Fruit fly (Drosophila melanogaster) whole organism, embryonic: ENCODE measurements around the gene CG33111.
A peak's percentile ranks its signal among the peaks of the same experiment; 100 is the strongest.

ENCODE experiments used
- Aef1 ChIP-seq: fragments of 200-800 bp; sonication (Bioruptor generic); IDR thresholded peaks from 3 replicates; pipeline ENCODE4 v1.3.6; 2022; ENCODE audit warnings: missing biosample characterization, missing genetic modification characterization
- Antp ChIP-seq: fragments of 200-800 bp; sonication (Bioruptor generic); optimal IDR thresholded peaks from 3 replicates; lab custom pipeline; 2016; ENCODE audit warnings: missing biosample characterization, missing genetic modification characterization
- BtbVII ChIP-seq: fragments of 200-800 bp; sonication (Bioruptor generic); optimal IDR thresholded peaks from 3 replicates; lab custom pipeline; 2017; ENCODE audit warnings: missing biosample characterization, mild to moderate bottlenecking, missing genetic modification characterization
- CG1024 ChIP-seq: fragments of 200-800 bp; sonication (Bioruptor generic); IDR thresholded peaks from 2 replicates; pipeline ENCODE4 v1.3.6; 2022; ENCODE audit warnings: missing biosample characterization, missing genetic modification characterization
- CG12071 ChIP-seq: fragments of 200-800 bp; sonication (Bioruptor generic); optimal IDR thresholded peaks from 3 replicates; lab custom pipeline; 2018; ENCODE audit warnings: missing biosample characterization, mild to moderate bottlenecking, missing genetic modification characterization
- CG1233 ChIP-seq: fragments of 200-800 bp; sonication (Bioruptor generic); optimal IDR thresholded peaks from 4 replicates; lab custom pipeline; 2018; ENCODE audit warnings: missing biosample characterization, mild to moderate bottlenecking, missing genetic modification characterization
- CG12942 ChIP-seq: fragments of 200-800 bp; sonication (Bioruptor generic); optimal IDR thresholded peaks from 3 replicates; lab custom pipeline; 2016; ENCODE audit warnings: missing biosample characterization, missing genetic modification characterization
- CG13287 ChIP-seq: fragments of 200-800 bp; sonication (Bioruptor generic); IDR thresholded peaks from 2 replicates; pipeline ENCODE4 v1.3.6; 2022; ENCODE audit warnings: missing biosample characterization, missing genetic modification characterization; ENCODE audit not compliant: partially characterized antibody
- CG15011 ChIP-seq: fragments of 200-800 bp; sonication (Bioruptor generic); optimal IDR thresholded peaks from 3 replicates; lab custom pipeline; 2018; ENCODE audit warnings: missing biosample characterization, mild to moderate bottlenecking, missing genetic modification characterization
- CG15269 ChIP-seq: fragments of 200-800 bp; sonication (Bioruptor generic); optimal IDR thresholded peaks from 2 replicates; lab custom pipeline; 2018; ENCODE audit warnings: missing biosample characterization, mild to moderate bottlenecking, missing genetic modification characterization, moderate library complexity
- CG16779 ChIP-seq: fragments of 200-800 bp; sonication (Bioruptor generic); IDR thresholded peaks from 2 replicates; pipeline ENCODE4 v1.3.6; 2022; ENCODE audit warnings: missing biosample characterization, missing genetic modification characterization
- CG17802 ChIP-seq: fragments of 200-800 bp; sonication (Bioruptor generic); optimal IDR thresholded peaks from 2 replicates; lab custom pipeline; 2018; ENCODE audit warnings: missing biosample characterization, mild to moderate bottlenecking, missing genetic modification characterization, moderate library complexity
- CG2129 ChIP-seq: fragments of 200-800 bp; sonication (Bioruptor generic); IDR thresholded peaks from 2 replicates; pipeline ENCODE4 v1.3.6; 2022; ENCODE audit warnings: missing biosample characterization, missing genetic modification characterization; ENCODE audit not compliant: partially characterized antibody
- CG31224 ChIP-seq: fragments of 200-800 bp; sonication (Bioruptor generic); IDR thresholded peaks from 2 replicates; pipeline ENCODE4 v1.3.6; 2022; ENCODE audit warnings: missing biosample characterization, missing genetic modification characterization
- CG32767 ChIP-seq: fragments of 200-800 bp; sonication (Bioruptor generic); IDR thresholded peaks from 2 replicates; pipeline ENCODE4 v1.3.6; 2022; ENCODE audit warnings: missing biosample characterization, missing genetic modification characterization
- CG4328 ChIP-seq: fragments of 200-800 bp; sonication (Bioruptor generic); optimal IDR thresholded peaks from 3 replicates; lab custom pipeline; 2017; ENCODE audit warnings: missing biosample characterization, missing genetic modification reagents, missing genetic modification characterization
- CG6813 ChIP-seq: fragments of 200-800 bp; sonication (Bioruptor generic); optimal IDR thresholded peaks from 2 replicates; lab custom pipeline; 2017; ENCODE audit warnings: missing biosample characterization, missing genetic modification characterization, mild to moderate bottlenecking, moderate library complexity, missing genetic modification reagents
- CG8290 ChIP-seq, 3 experiments: fragments of 200-800 bp; sonication (Bioruptor generic); optimal IDR thresholded peaks; 2 replicates each; lab custom pipeline; 2016 to 2019; ENCODE audit warnings: missing biosample characterization in 3 of 3, missing genetic modification characterization in 3 of 3, mild to moderate bottlenecking in 2 of 3, moderate library complexity in 1 of 3
- Chrac-16 ChIP-seq: fragments of 200-800 bp; sonication (Bioruptor generic); optimal IDR thresholded peaks from 3 replicates; lab custom pipeline; 2016; ENCODE audit warnings: missing biosample characterization, missing genetic modification characterization
- E2f2 ChIP-seq: fragments of 200-800 bp; sonication (Bioruptor generic); IDR thresholded peaks from 2 replicates; pipeline ENCODE4 v1.3.6; 2022; ENCODE audit warnings: missing biosample characterization, missing genetic modification characterization
- HmgZ ChIP-seq: fragments of 200-800 bp; sonication (Bioruptor generic); optimal IDR thresholded peaks from 2 replicates; lab custom pipeline; 2018; ENCODE audit warnings: missing biosample characterization, mild to moderate bottlenecking, missing genetic modification characterization
- Hmr ChIP-seq: fragments of 200-800 bp; sonication (Bioruptor generic); optimal IDR thresholded peaks from 3 replicates; lab custom pipeline; 2017; ENCODE audit warnings: mild to moderate bottlenecking, missing biosample characterization, missing genetic modification reagents, missing genetic modification characterization
- Hsf ChIP-seq: fragments of 200-800 bp; sonication (Bioruptor generic); optimal IDR thresholded peaks from 3 replicates; lab custom pipeline; 2016; ENCODE audit warnings: missing biosample characterization, missing genetic modification characterization
- Myb ChIP-seq: fragments of 200-800 bp; sonication (Bioruptor generic); optimal IDR thresholded peaks from 2 replicates; lab custom pipeline; 2016; ENCODE audit warnings: missing biosample characterization, missing genetic modification characterization
- NK7.1 ChIP-seq: fragments of 200-800 bp; sonication (Bioruptor generic); optimal IDR thresholded peaks from 3 replicates; lab custom pipeline; 2016; ENCODE audit warnings: missing biosample characterization, missing genetic modification characterization
- Nf-YC ChIP-seq: fragments of 200-800 bp; optimal IDR thresholded peaks from 3 replicates; lab custom pipeline; 2019; ENCODE audit warnings: missing biosample characterization, mild to moderate bottlenecking, missing genetic modification characterization, moderate library complexity
- Optix ChIP-seq: fragments of 200-800 bp; sonication (Bioruptor generic); IDR thresholded peaks from 3 replicates; pipeline ENCODE4 v1.3.6; 2022; ENCODE audit warnings: missing biosample characterization, missing genetic modification characterization
- Side ChIP-seq: fragments of 200-800 bp; sonication (Bioruptor generic); optimal IDR thresholded peaks from 2 replicates; lab custom pipeline; 2016; ENCODE audit warnings: missing biosample characterization, missing genetic modification characterization
- Usf ChIP-seq: fragments of 200-800 bp; sonication (Bioruptor generic); optimal IDR thresholded peaks from 2 replicates; lab custom pipeline; 2017; ENCODE audit warnings: missing genotype, missing biosample characterization, missing genetic modification characterization
- ab ChIP-seq: fragments of 200-800 bp; sonication (Bioruptor generic); optimal IDR thresholded peaks from 2 replicates; lab custom pipeline; 2016; ENCODE audit warnings: missing biosample characterization, missing genetic modification characterization
- caup ChIP-seq: fragments of 200-800 bp; sonication (Bioruptor generic); optimal IDR thresholded peaks from 3 replicates; lab custom pipeline; 2017; ENCODE audit warnings: missing biosample characterization, mild to moderate bottlenecking, missing genetic modification characterization, moderate library complexity; ENCODE audit not compliant: severe bottlenecking
- dmrt11E ChIP-seq: fragments of 200-800 bp; sonication (Bioruptor generic); optimal IDR thresholded peaks from 3 replicates; lab custom pipeline; 2018; ENCODE audit warnings: missing biosample characterization, mild to moderate bottlenecking, missing genetic modification characterization, moderate library complexity
- eve ChIP-seq, 2 experiments: fragments of >200 bp; optimal IDR thresholded peaks; 2 replicates each; lab custom pipeline; 2017; ENCODE audit warnings: missing biosample characterization in 2 of 2, missing genetic modification characterization in 2 of 2
- fd3F ChIP-seq: fragments of 200-800 bp; sonication (Bioruptor generic); optimal IDR thresholded peaks from 2 replicates; lab custom pipeline; 2018; ENCODE audit warnings: missing biosample characterization, mild to moderate bottlenecking, missing genetic modification characterization, moderate library complexity
- fd64A ChIP-seq: fragments of 200-800 bp; sonication (Bioruptor generic); optimal IDR thresholded peaks from 3 replicates; lab custom pipeline; 2018; ENCODE audit warnings: missing biosample characterization, mild to moderate bottlenecking, missing genetic modification characterization
- fd96Cb ChIP-seq: fragments of 200-800 bp; sonication (Bioruptor generic); optimal IDR thresholded peaks from 2 replicates; lab custom pipeline; 2018; ENCODE audit warnings: missing biosample characterization, mild to moderate bottlenecking, missing genetic modification characterization, moderate library complexity
- grau ChIP-seq: fragments of 200-800 bp; optimal IDR thresholded peaks from 3 replicates; lab custom pipeline; 2019; ENCODE audit warnings: missing biosample characterization, mild to moderate bottlenecking, missing genetic modification characterization, moderate library complexity
- her ChIP-seq: fragments of 200-800 bp; sonication (Bioruptor generic); optimal IDR thresholded peaks from 2 replicates; lab custom pipeline; 2016; ENCODE audit warnings: missing biosample characterization, missing genetic modification characterization
- ind ChIP-seq: fragments of 200-800 bp; sonication (Bioruptor generic); optimal IDR thresholded peaks from 3 replicates; lab custom pipeline; 2016; ENCODE audit warnings: missing biosample characterization, missing genetic modification characterization
- jing ChIP-seq: fragments of 200-800 bp; sonication (Bioruptor generic); optimal IDR thresholded peaks from 2 replicates; lab custom pipeline; 2018; ENCODE audit warnings: missing biosample characterization, mild to moderate bottlenecking, missing genetic modification characterization
- lab ChIP-seq: fragments of 200-800 bp; sonication (Bioruptor generic); optimal IDR thresholded peaks from 3 replicates; lab custom pipeline; 2017; ENCODE audit warnings: missing biosample characterization, missing genetic modification characterization, mild to moderate bottlenecking, moderate library complexity, missing genetic modification reagents
- lilli ChIP-seq: fragments of 200-800 bp; sonication (Bioruptor generic); optimal IDR thresholded peaks from 3 replicates; lab custom pipeline; 2016; ENCODE audit warnings: missing biosample characterization, missing genetic modification characterization
- nom ChIP-seq: fragments of 200-800 bp; sonication (Bioruptor generic); optimal IDR thresholded peaks from 2 replicates; lab custom pipeline; 2017; ENCODE audit warnings: missing biosample characterization, missing genetic modification characterization, mild to moderate bottlenecking, moderate library complexity, missing genetic modification reagents
- pita ChIP-seq: fragments of 200-800 bp; sonication (Bioruptor generic); optimal IDR thresholded peaks from 2 replicates; lab custom pipeline; 2017; ENCODE audit warnings: missing biosample characterization, mild to moderate bottlenecking, missing genetic modification characterization
- rib ChIP-seq: fragments of 200-800 bp; sonication (Bioruptor generic); IDR thresholded peaks from 2 replicates; pipeline ENCODE4 v1.3.6; 2022; ENCODE audit warnings: missing biosample characterization, missing genetic modification characterization
- sd ChIP-seq: fragments of 200-800 bp; sonication (Bioruptor generic); optimal IDR thresholded peaks from 3 replicates; lab custom pipeline; 2018; ENCODE audit warnings: missing biosample characterization, mild to moderate bottlenecking, missing genetic modification characterization, moderate library complexity
- sima ChIP-seq: fragments of 200-800 bp; sonication (Bioruptor generic); optimal IDR thresholded peaks from 2 replicates; lab custom pipeline; 2016; ENCODE audit warnings: missing biosample characterization, missing genetic modification characterization
- stc ChIP-seq: fragments of 200-800 bp; sonication (Bioruptor generic); IDR thresholded peaks from 2 replicates; pipeline ENCODE4 v1.3.6; 2022; ENCODE audit warnings: missing biosample characterization, missing genetic modification characterization

Gene CG33111

dm6 chr3R:23763015-23763414 lies 56.0 kb downstream of the CG33111 start, which contains the start of gene udt (continued):
- TF ChIP-seq CG13287 (GFP tag; lab: Robert Waterston, UW) (peak; percentile 33; the same call in 1 of the 2 replicates), Side (GFP tag; lab: Kevin White, UChicago) (no peak), CG6813 (GFP tag; lab: Kevin White, UChicago) (no peak), pita (GFP tag; lab: Kevin White, UChicago) (no peak), her (no peak), sima (GFP tag; lab: Kevin White, UChicago) (no peak), NK7.1 (GFP tag; lab: Kevin White, UChicago) (no peak), grau (tag; lab: Kevin White, UChicago) (no peak), BtbVII (GFP tag; lab: Kevin White, UChicago) (no peak), rib (GFP tag; lab: Robert Waterston, UW) (peak; percentile 34; the same call in 1 of the 2 replicates), CG1233 (no peak), Optix (GFP tag; lab: Robert Waterston, UW) (no peak), Myb (GFP tag; lab: Kevin White, UChicago) (peak; percentile 86), CG31224 (no peak), sd (tag; lab: Kevin White, UChicago) (no peak)

dm6 chr3R:23760219-23761018 lies 58.6 kb downstream of the CG33111 start, which contains the start of gene SdhD:
Gene SdhD (minus strand): TSS chr3R:23760600.
- TF ChIP-seq nom (GFP tag; lab: Kevin White, UChicago), result no peak
- no peak for TF ChIP-seq CG15011
- no peak for TF ChIP-seq eve (GFP tag; optimal IDR thresholded peaks at IDR 0.05; lab: Kevin White, UChicago)
- peak; percentile 23 for TF ChIP-seq Hsf (GFP tag; lab: Kevin White, UChicago)
- no peak for TF ChIP-seq caup (GFP tag; lab: Kevin White, UChicago)
- peak; percentile 30; the same call in 1 of the 2 replicates for TF ChIP-seq E2f2 (GFP tag; lab: Robert Waterston, UW)
- TF ChIP-seq stc (GFP tag; lab: Robert Waterston, UW), result no peak
- no peak for TF ChIP-seq ab (GFP tag; lab: Kevin White, UChicago)
- TF ChIP-seq Nf-YC (tag; lab: Kevin White, UChicago), result no peak
- TF ChIP-seq fd96Cb (tag; lab: Kevin White, UChicago), result no peak
- TF ChIP-seq CG8290 (GFP tag; optimal IDR thresholded peaks at IDR 0.05; lab: Kevin White, UChicago), result no peak
- peak in 1 of 2 experiments; percentile 67 for TF ChIP-seq CG8290 (tag; optimal IDR thresholded peaks at IDR 0.05; lab: Kevin White, UChicago)
- no peak for TF ChIP-seq CG4328 (GFP tag; lab: Kevin White, UChicago)
- TF ChIP-seq CG1024 (GFP tag; lab: Robert Waterston, UW), result no peak
- TF ChIP-seq CG16779 (GFP tag; lab: Robert Waterston, UW), result no peak
- peak; percentile 6 for TF ChIP-seq ind (GFP tag; lab: Kevin White, UChicago)
- TF ChIP-seq lab (GFP tag; lab: Kevin White, UChicago), result peak; percentile 50
- TF ChIP-seq jing, result no peak
- TF ChIP-seq dmrt11E (tag; lab: Kevin White, UChicago), result no peak
- peak; percentile 47 for TF ChIP-seq her
- peak; percentile 58 for TF ChIP-seq lilli
- TF ChIP-seq Chrac-16 (GFP tag; lab: Kevin White, UChicago), result no peak
- peak; percentile 27 for TF ChIP-seq CG15269 (tag; lab: Kevin White, UChicago)
- TF ChIP-seq CG17802, result no peak
- TF ChIP-seq CG32767 (GFP tag; lab: Robert Waterston, UW), result no peak
- TF ChIP-seq fd64A (GFP tag; lab: Kevin White, UChicago), result no peak
- TF ChIP-seq HmgZ (tag; lab: Kevin White, UChicago), result peak; percentile 55
- no peak for TF ChIP-seq fd3F (GFP tag; lab: Kevin White, UChicago)
- no peak for TF ChIP-seq Aef1
- TF ChIP-seq Usf (GFP tag; lab: Kevin White, UChicago), result no peak
- no peak for TF ChIP-seq Antp (GFP tag; lab: Kevin White, UChicago)
- no peak for TF ChIP-seq CG2129 (GFP tag; lab: Robert Waterston, UW)
- TF ChIP-seq Hmr, result peak; percentile 30
- TF ChIP-seq CG12071, result no peak
- TF ChIP-seq CG12942 (GFP tag; lab: Kevin White, UChicago), result no peak
